Fruit fly (Drosophila melanogaster) whole organism, embryonic: ENCODE measurements around the gene CG13949.

Experiments
- Asciz ChIP-seq: fragments of 200-800 bp; sonication (Bioruptor generic); optimal IDR thresholded peaks from 2 replicates; lab custom pipeline; 2017; ENCODE audit warnings: missing biosample characterization, mild to moderate bottlenecking, missing genetic modification characterization, missing genetic modification reagents
- Atf6 ChIP-seq: fragments of 200-800 bp; sonication (Bioruptor generic); IDR thresholded peaks from 2 replicates; pipeline ENCODE4 v1.3.6; 2022; ENCODE audit warnings: missing biosample characterization, missing genetic modification characterization
- Blimp-1 ChIP-seq: fragments of 200-800 bp; sonication (Bioruptor generic); optimal IDR thresholded peaks from 3 replicates; lab custom pipeline; 2018; ENCODE audit warnings: missing biosample characterization, missing genetic modification characterization, mild to moderate bottlenecking, moderate library complexity, missing genetic modification reagents
- BtbVII ChIP-seq: fragments of 200-800 bp; sonication (Bioruptor generic); optimal IDR thresholded peaks from 3 replicates; lab custom pipeline; 2017; ENCODE audit warnings: missing biosample characterization, mild to moderate bottlenecking, missing genetic modification characterization
- Bteb2 ChIP-seq: fragments of 200-800 bp; sonication (Bioruptor generic); optimal IDR thresholded peaks from 2 replicates; lab custom pipeline; 2016; ENCODE audit warnings: missing biosample characterization, missing genetic modification characterization
- CG12236 ChIP-seq: fragments of 200-800 bp; sonication (Bioruptor generic); optimal IDR thresholded peaks from 2 replicates; lab custom pipeline; 2016; ENCODE audit warnings: missing biosample characterization, missing genetic modification characterization
- CG12659 ChIP-seq: fragments of 200-800 bp; sonication (Bioruptor generic); optimal IDR thresholded peaks from 3 replicates; lab custom pipeline; 2017; ENCODE audit warnings: mild to moderate bottlenecking, missing biosample characterization, missing genetic modification reagents, missing genetic modification characterization
- CG13894 ChIP-seq: fragments of 200-800 bp; sonication (Bioruptor generic); optimal IDR thresholded peaks from 3 replicates; lab custom pipeline; 2018; ENCODE audit warnings: missing biosample characterization, mild to moderate bottlenecking, missing genetic modification characterization, moderate library complexity
- CG15073 ChIP-seq: fragments of 200-800 bp; sonication (Bioruptor generic); optimal IDR thresholded peaks from 2 replicates; lab custom pipeline; 2016; ENCODE audit warnings: missing biosample characterization, missing genetic modification characterization
- CG1832 ChIP-seq: fragments of 200-800 bp; sonication (Bioruptor generic); optimal IDR thresholded peaks from 2 replicates; lab custom pipeline; 2017; ENCODE audit warnings: missing biosample characterization, mild to moderate bottlenecking, missing genetic modification characterization, inconsistent platforms
- CG18476 ChIP-seq: fragments of 200-800 bp; sonication (Bioruptor generic); optimal IDR thresholded peaks from 2 replicates; lab custom pipeline; 2016; ENCODE audit warnings: missing biosample characterization, mild to moderate bottlenecking, missing genetic modification characterization
- CG2202 ChIP-seq: fragments of 200-800 bp; sonication (Bioruptor generic); optimal IDR thresholded peaks from 2 replicates; lab custom pipeline; 2018; ENCODE audit warnings: missing biosample characterization, mild to moderate bottlenecking, missing genetic modification characterization
- CG34422 ChIP-seq: fragments of 200-800 bp; sonication (Bioruptor generic); IDR thresholded peaks from 3 replicates; pipeline ENCODE4 v1.3.6; 2022; ENCODE audit warnings: missing biosample characterization, missing genetic modification characterization
- CG3838 ChIP-seq: fragments of 200-800 bp; sonication (Bioruptor generic); optimal IDR thresholded peaks from 3 replicates; lab custom pipeline; 2016; ENCODE audit warnings: missing biosample characterization, missing genetic modification characterization
- CG3995 ChIP-seq: fragments of 200-800 bp; sonication (Bioruptor generic); optimal IDR thresholded peaks from 3 replicates; lab custom pipeline; 2016; ENCODE audit warnings: missing biosample characterization, missing genetic modification characterization
- CG6272 ChIP-seq: fragments of 200-800 bp; sonication (Bioruptor generic); IDR thresholded peaks from 2 replicates; pipeline ENCODE4 v1.3.6; 2022; ENCODE audit warnings: missing biosample characterization, missing genetic modification characterization
- CG6765 ChIP-seq: fragments of 200-800 bp; sonication (Bioruptor generic); optimal IDR thresholded peaks from 3 replicates; lab custom pipeline; 2017; ENCODE audit warnings: missing biosample characterization, mild to moderate bottlenecking, missing genetic modification characterization
- CG9215 ChIP-seq: fragments of 200-800 bp; sonication (Bioruptor generic); IDR thresholded peaks from 2 replicates; pipeline ENCODE4 v1.3.6; 2022; ENCODE audit warnings: missing biosample characterization, missing genetic modification characterization
- CHES-1-like ChIP-seq: fragments of 200-800 bp; sonication (Bioruptor generic); optimal IDR thresholded peaks from 2 replicates; lab custom pipeline; 2016; ENCODE audit warnings: missing biosample characterization, missing genetic modification characterization
- Dp ChIP-seq: fragments of 200-800 bp; sonication (Bioruptor generic); optimal IDR thresholded peaks from 2 replicates; lab custom pipeline; 2018; ENCODE audit warnings: missing biosample characterization, mild to moderate bottlenecking, missing genetic modification characterization, moderate library complexity
- GATAe ChIP-seq: fragments of 200-800 bp; sonication (Bioruptor generic); conservative IDR thresholded peaks from 2 replicates; pipeline ENCODE4 v1.3.6; 2022; ENCODE audit warnings: missing biosample characterization, missing genetic modification characterization
- H15 ChIP-seq: fragments of 200-800 bp; sonication (Bioruptor generic); IDR thresholded peaks from 3 replicates; pipeline ENCODE4 v1.3.6; 2022; ENCODE audit warnings: missing biosample characterization, missing genetic modification characterization
- Hand ChIP-seq: fragments of 200-800 bp; sonication (Bioruptor generic); optimal IDR thresholded peaks from 2 replicates; lab custom pipeline; 2017; ENCODE audit warnings: mild to moderate bottlenecking, missing biosample characterization, missing genetic modification reagents, missing genetic modification characterization
- Lim3 ChIP-seq: fragments of 200-800 bp; sonication (Bioruptor generic); IDR thresholded peaks from 2 replicates; pipeline ENCODE4 v1.3.6; 2022; ENCODE audit warnings: missing biosample characterization, missing genetic modification characterization
- MTF-1 ChIP-seq: fragments of 200-800 bp; sonication (Bioruptor generic); optimal IDR thresholded peaks from 2 replicates; lab custom pipeline; 2018; ENCODE audit warnings: missing biosample characterization, mild to moderate bottlenecking, missing genetic modification characterization, borderline replicate concordance
- Max ChIP-seq: fragments of 200-800 bp; sonication (Bioruptor generic); optimal IDR thresholded peaks from 2 replicates; lab custom pipeline; 2016; ENCODE audit warnings: missing biosample characterization, mild to moderate bottlenecking, missing genetic modification characterization
- Neu2 ChIP-seq: fragments of 200-800 bp; sonication (Bioruptor generic); optimal IDR thresholded peaks from 3 replicates; lab custom pipeline; 2016; ENCODE audit warnings: missing biosample characterization, missing genetic modification characterization, borderline replicate concordance
- NfI ChIP-seq: fragments of 200-800 bp; sonication (Bioruptor generic); optimal IDR thresholded peaks from 3 replicates; lab custom pipeline; 2018; ENCODE audit warnings: missing biosample characterization, mild to moderate bottlenecking, missing genetic modification characterization, moderate library complexity
- Ptx1 ChIP-seq: fragments of 200-800 bp; sonication (Bioruptor generic); IDR thresholded peaks from 2 replicates; pipeline ENCODE4 v1.3.6; 2022; ENCODE audit warnings: missing biosample characterization, missing genetic modification characterization
- Side ChIP-seq: fragments of 200-800 bp; sonication (Bioruptor generic); optimal IDR thresholded peaks from 2 replicates; lab custom pipeline; 2016; ENCODE audit warnings: missing biosample characterization, missing genetic modification characterization
- Spps ChIP-seq: fragments of 200-800 bp; sonication (Bioruptor generic); optimal IDR thresholded peaks from 2 replicates; lab custom pipeline; 2018; ENCODE audit warnings: missing biosample characterization, mild to moderate bottlenecking, missing genetic modification characterization
- ara ChIP-seq: fragments of 200-800 bp; sonication (Bioruptor generic); IDR thresholded peaks from 2 replicates; pipeline ENCODE4 v1.3.6; 2022; ENCODE audit warnings: missing biosample characterization, missing genetic modification characterization
- ato ChIP-seq: fragments of 200-800 bp; sonication (Bioruptor generic); IDR thresholded peaks from 2 replicates; pipeline ENCODE4 v1.3.6; 2022; ENCODE audit warnings: missing biosample characterization, missing genetic modification characterization; ENCODE audit not compliant: partially characterized antibody
- corto ChIP-seq: fragments of 200-800 bp; sonication (Bioruptor generic); optimal IDR thresholded peaks from 2 replicates; lab custom pipeline; 2016; ENCODE audit warnings: missing biosample characterization, mild to moderate bottlenecking, missing genetic modification characterization, moderate library complexity
- cwo ChIP-seq: fragments of 200-800 bp; sonication (Bioruptor generic); optimal IDR thresholded peaks from 3 replicates; lab custom pipeline; 2017; ENCODE audit warnings: missing biosample characterization, missing genetic modification characterization, mild to moderate bottlenecking, moderate library complexity, missing genetic modification reagents
- dmrt11E ChIP-seq: fragments of 200-800 bp; sonication (Bioruptor generic); optimal IDR thresholded peaks from 3 replicates; lab custom pipeline; 2018; ENCODE audit warnings: missing biosample characterization, mild to moderate bottlenecking, missing genetic modification characterization, moderate library complexity
- fru ChIP-seq: fragments of >200 bp; optimal IDR thresholded peaks from 2 replicates; lab custom pipeline; 2017
- ftz-f1 ChIP-seq: fragments of 200-800 bp; sonication (Bioruptor generic); optimal IDR thresholded peaks from 2 replicates; lab custom pipeline; 2016; ENCODE audit warnings: missing biosample characterization, missing genetic modification characterization
- gce ChIP-seq: fragments of 200-800 bp; sonication (Bioruptor generic); IDR thresholded peaks from 3 replicates; pipeline ENCODE4 v1.3.6; 2022; ENCODE audit warnings: missing biosample characterization, missing genetic modification characterization
- gcm ChIP-seq: fragments of 200-800 bp; sonication (Bioruptor generic); optimal IDR thresholded peaks from 2 replicates; lab custom pipeline; 2019; ENCODE audit warnings: missing biosample characterization, mild to moderate bottlenecking, missing genetic modification characterization, moderate library complexity
- her ChIP-seq: fragments of 200-800 bp; sonication (Bioruptor generic); optimal IDR thresholded peaks from 2 replicates; lab custom pipeline; 2016; ENCODE audit warnings: missing biosample characterization, missing genetic modification characterization
- hkb ChIP-seq, 2 experiments: fragments of 200-800 bp in 1 of 2; fragments of >200 bp in 1 of 2; sonication (Bioruptor generic) in 1 of 2; IDR thresholded peaks in 1 of 2; optimal IDR thresholded peaks in 1 of 2; 2 replicates each; pipeline versions ENCODE4 v1.3.6 to Lab custom; 2017 to 2022; ENCODE audit warnings: missing biosample characterization in 1 of 2, missing genetic modification characterization in 1 of 2
- lola ChIP-seq, 3 experiments: fragments of >200 bp in 2 of 3; fragments of 200-800 bp in 1 of 3; sonication (Bioruptor generic) in 1 of 3; optimal IDR thresholded peaks; 2 replicates each; lab custom pipeline; 2017 to 2019; ENCODE audit warnings: missing biosample characterization in 3 of 3, missing genetic modification characterization in 3 of 3, mild to moderate bottlenecking in 1 of 3, moderate library complexity in 1 of 3
- pfk ChIP-seq: fragments of 200-800 bp; sonication (Bioruptor generic); optimal IDR thresholded peaks from 2 replicates; lab custom pipeline; 2018; ENCODE audit warnings: missing biosample characterization, mild to moderate bottlenecking, missing genetic modification characterization, moderate library complexity
- ranshi ChIP-seq: fragments of 200-800 bp; sonication (Bioruptor generic); IDR thresholded peaks from 2 replicates; pipeline ENCODE4 v1.3.6; 2022; ENCODE audit warnings: missing biosample characterization, missing genetic modification characterization
- seq ChIP-seq: fragments of 200-800 bp; sonication (Bioruptor generic); IDR thresholded peaks from 2 replicates; pipeline ENCODE4 v1.3.6; 2022; ENCODE audit warnings: missing biosample characterization, missing genetic modification characterization
- slbo ChIP-seq: fragments of 200-800 bp; sonication (Bioruptor generic); IDR thresholded peaks from 2 replicates; pipeline ENCODE4 v1.3.6; 2022; ENCODE audit warnings: missing biosample characterization, missing genetic modification characterization
- sob ChIP-seq: fragments of 200-800 bp; sonication (Bioruptor generic); IDR thresholded peaks from 2 replicates; pipeline ENCODE4 v1.3.6; 2022; ENCODE audit warnings: missing biosample characterization, missing genetic modification characterization
- stwl ChIP-seq: fragments of 200-800 bp; sonication (Bioruptor generic); optimal IDR thresholded peaks from 3 replicates; lab custom pipeline; 2018; ENCODE audit warnings: missing biosample characterization, mild to moderate bottlenecking, missing genetic modification characterization, moderate library complexity
- twi ChIP-seq: fragments of 200-800 bp; optimal IDR thresholded peaks from 2 replicates; lab custom pipeline; 2019; ENCODE audit warnings: missing biosample characterization, mild to moderate bottlenecking, missing genetic modification characterization, moderate library complexity
- wek ChIP-seq: fragments of 200-800 bp; sonication (Bioruptor generic); optimal IDR thresholded peaks from 3 replicates; lab custom pipeline; 2018; ENCODE audit warnings: missing biosample characterization, mild to moderate bottlenecking, missing genetic modification characterization, moderate library complexity

Gene CG13949

dm6 chr2L:889799-890198 lies 34.7 kb downstream of the CG13949 start (continued):
- TF ChIP-seq CG13894 (tag; lab: Kevin White, UChicago) (no peak), Neu2 (GFP tag; lab: Kevin White, UChicago) (no peak), twi (tag; lab: Kevin White, UChicago) (no peak), her (GFP tag; lab: Kevin White, UChicago) (no peak), CG15073 (GFP tag; lab: Kevin White, UChicago) (no peak), hkb (optimal IDR thresholded peaks at IDR 0.05; lab: Kevin White, UChicago) (no peak), hkb (GFP tag; IDR thresholded peaks at IDR 0.05; lab: Robert Waterston, UW) (no peak), GATAe (GFP tag; lab: Robert Waterston, UW) (no peak), Atf6 (peak; percentile 54; the same call in 1 of the 2 replicates), seq (GFP tag; lab: Robert Waterston, UW) (no peak), wek (GFP tag; lab: Kevin White, UChicago) (no peak), CG6272 (GFP tag; lab: Robert Waterston, UW) (no peak), CG2202 (tag; lab: Kevin White, UChicago) (no peak), CG6765 (GFP tag; lab: Kevin White, UChicago) (no peak), NfI (GFP tag; lab: Kevin White, UChicago) (no peak), CG34422 (peak; percentile 36; the same call in 1 of the 3 replicates), corto (GFP tag; lab: Kevin White, UChicago) (no peak), CG12236 (GFP tag; lab: Kevin White, UChicago) (no peak), fru (lab: Kevin White, UChicago) (no peak), ranshi (no peak), CG3838 (no peak), Dp (no peak), CHES-1-like (GFP tag; lab: Kevin White, UChicago) (no peak), Max (GFP tag; lab: Kevin White, UChicago) (no peak), BtbVII (GFP tag; lab: Kevin White, UChicago) (no peak), Side (GFP tag; lab: Kevin White, UChicago) (no peak), CG1832 (no peak), CG9215 (GFP tag; lab: Robert Waterston, UW) (peak; percentile 36), Blimp-1 (GFP tag; lab: Kevin White, UChicago) (no peak), CG18476 (GFP tag; lab: Kevin White, UChicago) (no peak), ara (GFP tag; lab: Robert Waterston, UW) (no peak), Ptx1 (GFP tag; lab: Robert Waterston, UW) (peak; percentile 27; the same call in 1 of the 2 replicates), H15 (peak; percentile 35; the same call in 1 of the 3 replicates), slbo (GFP tag; lab: Robert Waterston, UW) (peak; percentile 77), Asciz (GFP tag; lab: Kevin White, UChicago) (no peak), gce (GFP tag; lab: Robert Waterston, UW) (no peak), sob (no peak), gcm (no peak), ato (no peak), CG3995 (GFP tag; lab: Kevin White, UChicago) (no peak), Hand (GFP tag; lab: Kevin White, UChicago) (peak; percentile 11), Bteb2 (GFP tag; lab: Kevin White, UChicago) (no peak), pfk (no peak), MTF-1 (no peak), lola (GFP tag; optimal IDR thresholded peaks at IDR 0.05; lab: Kevin White, UChicago) (no peak), Spps (no peak), dmrt11E (tag; lab: Kevin White, UChicago) (no peak), cwo (GFP tag; lab: Kevin White, UChicago) (no peak), Lim3 (no peak), CG12659 (no peak), stwl (tag; lab: Kevin White, UChicago) (no peak), ftz-f1 (GFP tag; lab: Kevin White, UChicago) (no peak)
